Worm (Caenorhabditis elegans) whole organism, L2 larva: ENCODE measurements around the gene Y53G8B.2.

Experiments
- C34F6.9 ChIP-seq: fragments of 150-350 bp; optimal IDR thresholded peaks from 2 replicates; lab custom pipeline; 2014; ENCODE audit warnings: missing biosample characterization, missing genetic modification characterization
- F13H6.1 ChIP-seq: sonication (generic microtip); optimal IDR thresholded peaks from 2 replicates; lab custom pipeline; 2016; ENCODE audit warnings: missing genetic modification characterization, missing compliant biosample characterization
- R02D3.7 ChIP-seq: fragments of 150-350 bp; optimal IDR thresholded peaks from 2 replicates; lab custom pipeline; 2014; ENCODE audit warnings: missing biosample characterization, missing genetic modification characterization
- Y55F3AM.14 ChIP-seq: fragments of 200-800 bp; sonication (Bioruptor generic); optimal IDR thresholded peaks from 2 replicates; lab custom pipeline; 2018; ENCODE audit warnings: mild to moderate bottlenecking, missing genetic modification characterization, missing compliant biosample characterization
- ZK546.5 ChIP-seq: sonication (generic microtip); optimal IDR thresholded peaks from 2 replicates; lab custom pipeline; 2017; ENCODE audit warnings: missing biosample characterization, missing genetic modification characterization
- alr-1 ChIP-seq: fragments of 150-350 bp; optimal IDR thresholded peaks from 2 replicates; lab custom pipeline; 2014; ENCODE audit warnings: missing biosample characterization, missing genetic modification characterization
- aly-2 ChIP-seq: fragments of 150-350 bp; optimal IDR thresholded peaks from 2 replicates; lab custom pipeline; 2014; ENCODE audit warnings: missing biosample characterization, missing genetic modification characterization
- ama-1 ChIP-seq: fragments of 150-350 bp; optimal IDR thresholded peaks from 2 replicates; lab custom pipeline; 2018; ENCODE audit warnings: inconsistent platforms
- blmp-1 ChIP-seq: sonication (generic microtip); optimal IDR thresholded peaks from 2 replicates; lab custom pipeline; 2017; ENCODE audit warnings: missing genetic modification characterization, mild to moderate bottlenecking, missing compliant biosample characterization, antibody characterized with exemption, moderate library complexity; ENCODE audit not compliant: insufficient read depth
- ceh-16 ChIP-seq: fragments of 150-350 bp; optimal IDR thresholded peaks from 2 replicates; lab custom pipeline; 2014; ENCODE audit warnings: missing biosample characterization, missing genetic modification characterization
- ceh-82 ChIP-seq: fragments of 150-350 bp; optimal IDR thresholded peaks from 2 replicates; lab custom pipeline; 2014; ENCODE audit warnings: missing biosample characterization, missing genetic modification characterization
- crh-2 ChIP-seq: sonication (generic microtip); optimal IDR thresholded peaks from 2 replicates; lab custom pipeline; 2017; ENCODE audit warnings: missing biosample characterization, missing genetic modification characterization
- dmd-4 ChIP-seq: sonication (generic microtip); optimal IDR thresholded peaks from 2 replicates; lab custom pipeline; 2017; ENCODE audit warnings: missing biosample characterization, missing genetic modification characterization
- egl-27 ChIP-seq: sonication (generic microtip); optimal IDR thresholded peaks from 3 replicates; lab custom pipeline; 2017; ENCODE audit warnings: missing biosample characterization, missing genetic modification reagents, missing genetic modification characterization
- elt-1 ChIP-seq: fragments of 150-350 bp; optimal IDR thresholded peaks from 2 replicates; lab custom pipeline; 2014; ENCODE audit warnings: missing biosample characterization, missing genetic modification characterization
- elt-3 ChIP-seq: sonication (generic microtip); optimal IDR thresholded peaks from 2 replicates; lab custom pipeline; 2017; ENCODE audit warnings: missing biosample characterization, missing genetic modification characterization
- fos-1 ChIP-seq: fragments of 150-350 bp; optimal IDR thresholded peaks from 2 replicates; lab custom pipeline; 2014; ENCODE audit warnings: missing biosample characterization, missing genetic modification characterization
- gmeb-1 ChIP-seq: fragments of 150-350 bp; optimal IDR thresholded peaks from 2 replicates; lab custom pipeline; 2014; ENCODE audit warnings: missing biosample characterization, missing genetic modification characterization
- lin-11 ChIP-seq: fragments of 150-350 bp; sonication (generic microtip); optimal IDR thresholded peaks from 2 replicates; lab custom pipeline; 2014; ENCODE audit warnings: missing biosample characterization, missing genetic modification characterization, inconsistent platforms, mixed read lengths
- lin-13 ChIP-seq: fragments of 150-350 bp; optimal IDR thresholded peaks from 2 replicates; lab custom pipeline; 2014; ENCODE audit warnings: missing biosample characterization, missing genetic modification reagents, missing genetic modification characterization
- lin-39 ChIP-seq: fragments of 150-350 bp; optimal IDR thresholded peaks from 2 replicates; lab custom pipeline; 2014; ENCODE audit warnings: missing biosample characterization, missing genetic modification reagents, missing genetic modification characterization
- lsy-2 ChIP-seq, 2 experiments: fragments of 150-350 bp in 1 of 2; sonication (generic microtip) in 1 of 2; optimal IDR thresholded peaks; 2 replicates each; lab custom pipeline; 2014 to 2017; ENCODE audit warnings: missing biosample characterization in 2 of 2, missing genetic modification characterization in 2 of 2
- mab-5 ChIP-seq: fragments of 150-350 bp; optimal IDR thresholded peaks from 2 replicates; lab custom pipeline; 2014; ENCODE audit warnings: missing biosample characterization, missing genetic modification characterization
- mbf-1 ChIP-seq: sonication (generic microtip); optimal IDR thresholded peaks from 2 replicates; lab custom pipeline; 2017; ENCODE audit warnings: missing biosample characterization, missing genetic modification characterization
- mdl-1 ChIP-seq, 2 experiments: fragments of 150-350 bp in 1 of 2; sonication (generic microtip) in 1 of 2; optimal IDR thresholded peaks; 2 replicates each; lab custom pipeline; 2017; ENCODE audit warnings: missing biosample characterization in 2 of 2, missing genetic modification characterization in 2 of 2
- nhr-10 ChIP-seq: sonication (generic microtip); optimal IDR thresholded peaks from 2 replicates; lab custom pipeline; 2017; ENCODE audit warnings: missing biosample characterization, missing genetic modification characterization
- nhr-11 ChIP-seq: fragments of 150-350 bp; optimal IDR thresholded peaks from 2 replicates; lab custom pipeline; 2014; ENCODE audit warnings: missing biosample characterization, missing genetic modification characterization
- nhr-12 ChIP-seq: fragments of 150-350 bp; optimal IDR thresholded peaks from 2 replicates; lab custom pipeline; 2014; ENCODE audit warnings: missing biosample characterization, missing genetic modification characterization
- nhr-129 ChIP-seq: fragments of 150-350 bp; optimal IDR thresholded peaks from 2 replicates; lab custom pipeline; 2014; ENCODE audit warnings: missing biosample characterization, missing genetic modification characterization
- nhr-21 ChIP-seq: fragments of 150-350 bp; optimal IDR thresholded peaks from 2 replicates; lab custom pipeline; 2014; ENCODE audit warnings: missing biosample characterization, missing genetic modification characterization
- nhr-23 ChIP-seq: fragments of 150-350 bp; optimal IDR thresholded peaks from 2 replicates; lab custom pipeline; 2014; ENCODE audit warnings: missing biosample characterization, missing genetic modification reagents, missing genetic modification characterization
- nhr-237 ChIP-seq: fragments of 150-350 bp; optimal IDR thresholded peaks from 2 replicates; lab custom pipeline; 2014; ENCODE audit warnings: missing biosample characterization, missing genetic modification characterization
- nhr-25 ChIP-seq: fragments of 150-350 bp; sonication (generic microtip); optimal IDR thresholded peaks from 3 replicates; lab custom pipeline; 2014; ENCODE audit warnings: missing biosample characterization, missing genetic modification characterization
- nhr-6 ChIP-seq: fragments of 150-350 bp; optimal IDR thresholded peaks from 2 replicates; lab custom pipeline; 2014; ENCODE audit warnings: missing biosample characterization, missing genetic modification characterization
- nhr-77 ChIP-seq: fragments of 150-350 bp; optimal IDR thresholded peaks from 2 replicates; lab custom pipeline; 2014; ENCODE audit warnings: missing biosample characterization, missing genetic modification characterization
- peb-1 ChIP-seq: fragments of 150-350 bp; optimal IDR thresholded peaks from 2 replicates; lab custom pipeline; 2014; ENCODE audit warnings: missing biosample characterization, missing genetic modification characterization
- sem-4 ChIP-seq: fragments of 150-350 bp; optimal IDR thresholded peaks from 2 replicates; lab custom pipeline; 2014; ENCODE audit warnings: missing biosample characterization, missing genetic modification reagents, missing genetic modification characterization
- skn-1 ChIP-seq: sonication (generic microtip); optimal IDR thresholded peaks from 2 replicates; lab custom pipeline; 2017; ENCODE audit warnings: missing biosample characterization, missing genetic modification characterization
- sma-3 ChIP-seq: sonication (generic microtip); optimal IDR thresholded peaks from 2 replicates; lab custom pipeline; 2016; ENCODE audit warnings: missing genetic modification reagents, missing genetic modification characterization, missing compliant biosample characterization
- sma-9 ChIP-seq, 2 experiments: fragments of 150-350 bp in 1 of 2; sonication (generic microtip) in 1 of 2; optimal IDR thresholded peaks; 2 replicates each; lab custom pipeline; 2014 to 2016; ENCODE audit warnings: missing genetic modification characterization in 2 of 2, mild to moderate bottlenecking in 1 of 2, missing biosample characterization in 1 of 2, missing compliant biosample characterization in 1 of 2, missing genetic modification reagents in 1 of 2, moderate library complexity in 1 of 2
- snpc-4 ChIP-seq: fragments of 150-350 bp; optimal IDR thresholded peaks from 2 replicates; lab custom pipeline; 2014; ENCODE audit warnings: missing biosample characterization, missing genetic modification characterization
- unc-39 ChIP-seq: fragments of 150-350 bp; optimal IDR thresholded peaks from 2 replicates; lab custom pipeline; 2014; ENCODE audit warnings: missing biosample characterization, missing genetic modification characterization
- unc-55 ChIP-seq: fragments of 150-350 bp; sonication (generic microtip); optimal IDR thresholded peaks from 3 replicates; lab custom pipeline; 2014; ENCODE audit warnings: missing biosample characterization, missing genetic modification reagents, missing genetic modification characterization
- unc-62 ChIP-seq: fragments of 150-350 bp; optimal IDR thresholded peaks from 2 replicates; lab custom pipeline; 2014; ENCODE audit warnings: missing biosample characterization, missing genetic modification reagents, missing genetic modification characterization
- zag-1 ChIP-seq: fragments of 150-350 bp; optimal IDR thresholded peaks from 2 replicates; lab custom pipeline; 2014; ENCODE audit warnings: missing biosample characterization, missing genetic modification characterization
- ztf-1 ChIP-seq: fragments of 200-800 bp; sonication (Bioruptor generic); conservative IDR thresholded peaks from 2 replicates; pipeline ENCODE4 v1.3.6; 2022; ENCODE audit warnings: missing genetic modification characterization, missing compliant biosample characterization
- ztf-11 ChIP-seq: sonication (generic microtip); optimal IDR thresholded peaks from 2 replicates; lab custom pipeline; 2017; ENCODE audit warnings: missing biosample characterization, missing genetic modification characterization
- ztf-4 ChIP-seq: fragments of 150-350 bp; optimal IDR thresholded peaks from 2 replicates; lab custom pipeline; 2014; ENCODE audit warnings: missing biosample characterization, missing genetic modification characterization

Gene Y53G8B.2

DNA sequence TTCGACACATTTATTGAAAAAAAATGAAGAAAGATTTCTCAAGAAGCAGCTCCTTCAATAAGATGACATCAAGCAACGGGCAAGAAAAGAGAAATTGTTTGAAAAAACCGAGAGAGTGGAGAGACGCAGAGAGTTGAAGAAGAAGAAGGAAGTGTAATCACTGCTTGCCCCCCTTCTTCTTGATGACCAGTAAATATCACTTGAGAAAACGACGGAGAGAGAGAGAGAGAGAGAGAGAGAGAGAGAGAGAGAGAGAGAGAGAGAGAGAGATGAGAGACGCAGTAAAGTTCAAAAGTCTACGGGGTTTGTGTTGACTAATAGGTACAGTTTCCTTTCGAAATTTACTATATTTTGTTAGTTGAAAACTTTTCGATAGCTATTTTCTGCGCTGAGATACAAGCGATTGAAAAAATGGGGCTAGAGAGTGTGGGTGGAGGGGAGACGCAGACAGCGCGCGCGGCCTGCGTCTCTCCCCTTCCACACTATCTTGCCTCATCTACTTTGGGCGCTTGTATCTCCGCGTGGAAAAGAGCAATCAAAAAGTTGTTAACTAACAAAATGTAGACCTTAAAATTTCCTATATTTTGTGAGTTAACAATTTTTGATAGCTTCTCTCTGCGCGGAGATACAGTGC, 37.8 kb downstream of the Y53G8B.2 start:
- TF ChIP-seq ceh-16 (tag; lab: Kevin White, UChicago): no peak
- no peak for TF ChIP-seq ztf-11 (tag; lab: Kevin White, UChicago)
- TF ChIP-seq elt-3: no peak
- TF ChIP-seq nhr-10: no peak
- TF ChIP-seq lsy-2 (tag; optimal IDR thresholded peaks at IDR 0.05; lab: Kevin White, UChicago): peak; percentile 18 to 80
- no peak for TF ChIP-seq nhr-12
- TF ChIP-seq sma-9 (GFP tag; optimal IDR thresholded peaks at IDR 0.05; lab: Kevin White, UChicago): peak; percentile 65
- TF ChIP-seq sma-9 (tag; optimal IDR thresholded peaks at IDR 0.05; lab: Kevin White, UChicago): no peak
- peak; percentile 62 for TF ChIP-seq sma-3 (GFP tag; lab: Kevin White, UChicago)
- no peak for TF ChIP-seq nhr-77
- TF ChIP-seq C34F6.9 (tag; lab: Kevin White, UChicago): peak; percentile 66
- TF ChIP-seq unc-62: no peak
- TF ChIP-seq R02D3.7: no peak
- no peak for TF ChIP-seq unc-55
- peak; percentile 38 for TF ChIP-seq egl-27
- peak in 1 of 2 experiments; percentile 1 for TF ChIP-seq mdl-1 (tag; optimal IDR thresholded peaks at IDR 0.05; lab: Kevin White, UChicago)
- no peak for TF ChIP-seq nhr-11
- TF ChIP-seq alr-1 (tag; lab: Kevin White, UChicago): no peak
- TF ChIP-seq snpc-4: peak; percentile 67
- peak; percentile 56 for TF ChIP-seq fos-1
- TF ChIP-seq nhr-21 (tag; lab: Kevin White, UChicago): peak; percentile 50
- TF ChIP-seq mbf-1 (tag; lab: Kevin White, UChicago): no peak
- peak; percentile 50 for TF ChIP-seq gmeb-1
- TF ChIP-seq lin-39 (tag; lab: Kevin White, UChicago): no peak
- TF ChIP-seq ZK546.5 (tag; lab: Kevin White, UChicago): peak; percentile 41
- peak; percentile 91 for TF ChIP-seq F13H6.1 (tag; lab: Kevin White, UChicago)
- TF ChIP-seq peb-1 (tag; lab: Kevin White, UChicago): no peak
- TF ChIP-seq zag-1: no peak
- TF ChIP-seq ztf-1: no peak
- TF ChIP-seq lin-11 (tag; lab: Kevin White, UChicago): no peak
- peak; percentile 28 for TF ChIP-seq blmp-1 (tag; lab: Kevin White, UChicago)
- no peak for TF ChIP-seq aly-2 (tag; lab: Kevin White, UChicago)
- peak; percentile 41 for TF ChIP-seq sem-4 (tag; lab: Kevin White, UChicago)
- TF ChIP-seq nhr-6: no peak
- TF ChIP-seq crh-2 (tag; lab: Kevin White, UChicago): peak; percentile 66
- TF ChIP-seq nhr-129 (tag; lab: Kevin White, UChicago): peak; percentile 74
- no peak for TF ChIP-seq elt-1 (tag; lab: Kevin White, UChicago)
- no peak for TF ChIP-seq Y55F3AM.14
- TF ChIP-seq mab-5 (tag; lab: Kevin White, UChicago): peak; percentile 39
- TF ChIP-seq skn-1 (tag; lab: Kevin White, UChicago): no peak
- no peak for TF ChIP-seq ceh-82 (tag; lab: Kevin White, UChicago)
- TF ChIP-seq nhr-25 (tag; lab: Kevin White, UChicago): peak; percentile 48
- no peak for TF ChIP-seq ama-1 (lab: Kevin White, UChicago)
- no peak for TF ChIP-seq nhr-23
- no peak for TF ChIP-seq unc-39
- peak; percentile 64 for TF ChIP-seq lin-13 (GFP tag; lab: Kevin White, UChicago)
- no peak for TF ChIP-seq nhr-237 (tag; lab: Kevin White, UChicago)
- peak; percentile 27 for TF ChIP-seq ztf-4 (tag; lab: Kevin White, UChicago)
- no peak for TF ChIP-seq dmd-4 (tag; lab: Kevin White, UChicago)
